Worm (Caenorhabditis elegans) whole organism, L3 larva: ENCODE data around the gene F21D5.7.

ENCODE experiments used
- ZK546.5 ChIP-seq: sonication (generic microtip); optimal IDR thresholded peaks from 2 replicates; lab custom pipeline; 2017; ENCODE audit warnings: missing biosample characterization, missing genetic modification characterization
- ceh-28 ChIP-seq: fragments of 150-350 bp; optimal IDR thresholded peaks from 2 replicates; lab custom pipeline; 2014; ENCODE audit warnings: missing biosample characterization, missing genetic modification reagents, missing genetic modification characterization
- elt-2 ChIP-seq: sonication (generic microtip); optimal IDR thresholded peaks from 2 replicates; lab custom pipeline; 2016; ENCODE audit warnings: missing genetic modification reagents, mild to moderate bottlenecking, missing genetic modification characterization, missing compliant biosample characterization
- jun-1 ChIP-seq: fragments of 150-350 bp; optimal IDR thresholded peaks from 2 replicates; lab custom pipeline; 2014; ENCODE audit warnings: missing biosample characterization, missing genetic modification reagents, missing genetic modification characterization
- mdl-1 ChIP-seq: fragments of 150-350 bp; optimal IDR thresholded peaks from 2 replicates; lab custom pipeline; 2014; ENCODE audit warnings: missing biosample characterization, missing genetic modification characterization
- nhr-11 ChIP-seq: fragments of 150-350 bp; optimal IDR thresholded peaks from 2 replicates; lab custom pipeline; 2014; ENCODE audit warnings: missing biosample characterization, missing genetic modification characterization
- nhr-12 ChIP-seq: fragments of 150-350 bp; optimal IDR thresholded peaks from 2 replicates; lab custom pipeline; 2014; ENCODE audit warnings: missing biosample characterization, missing genetic modification characterization
- nhr-237 ChIP-seq: fragments of 150-350 bp; optimal IDR thresholded peaks from 2 replicates; lab custom pipeline; 2014; ENCODE audit warnings: missing biosample characterization, missing genetic modification characterization
- nhr-28 ChIP-seq: fragments of 150-350 bp; optimal IDR thresholded peaks from 2 replicates; lab custom pipeline; 2014; ENCODE audit warnings: missing biosample characterization, missing genetic modification characterization
- pqm-1 ChIP-seq: fragments of 150-350 bp; optimal IDR thresholded peaks from 2 replicates; lab custom pipeline; 2017; ENCODE audit warnings: missing biosample characterization, missing genetic modification characterization, inconsistent platforms
- skn-1 ChIP-seq: fragments of 150-350 bp; optimal IDR thresholded peaks from 2 replicates; lab custom pipeline; 2014; ENCODE audit warnings: missing biosample characterization, missing genetic modification characterization
- tbx-2 ChIP-seq: sonication (generic microtip); optimal IDR thresholded peaks from 2 replicates; lab custom pipeline; 2016; ENCODE audit warnings: mild to moderate bottlenecking, missing genetic modification characterization, missing compliant biosample characterization
- ztf-4 ChIP-seq: fragments of 150-350 bp; optimal IDR thresholded peaks from 2 replicates; lab custom pipeline; 2014; ENCODE audit warnings: missing biosample characterization, missing genetic modification characterization

DNA sequence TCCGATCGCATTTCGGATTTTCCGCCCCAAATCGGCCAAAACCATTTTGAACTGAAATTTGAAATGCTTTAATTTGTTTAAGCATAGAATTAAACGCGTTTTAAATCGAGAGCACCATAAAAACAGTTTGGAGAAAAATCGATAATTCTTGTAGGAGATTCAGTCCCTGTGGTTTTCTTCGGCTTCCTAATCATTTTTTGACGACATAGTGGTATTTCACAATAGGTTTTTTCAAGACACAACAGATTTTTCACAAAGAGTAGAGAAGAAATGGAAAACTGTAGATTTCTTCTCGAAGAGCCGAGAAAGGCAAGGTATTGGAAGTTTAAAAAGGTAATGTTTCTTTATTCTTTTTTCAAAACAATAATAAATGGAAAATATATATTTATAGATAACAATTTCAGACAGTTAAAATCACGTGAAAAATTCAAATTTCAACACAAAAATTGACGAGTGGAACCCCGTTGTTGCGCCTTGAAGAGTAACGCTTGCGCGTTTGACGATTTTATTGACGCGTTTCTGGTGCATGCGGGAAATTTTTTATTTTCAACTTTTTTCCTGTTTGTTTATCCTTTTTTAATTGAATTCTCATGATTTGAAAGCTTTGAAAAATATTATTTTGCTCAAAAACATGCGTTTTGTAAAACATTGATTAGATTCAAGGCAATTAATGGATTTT, at the start of gene F21D5.7:
- TF ChIP-seq skn-1 (tag; lab: Kevin White, UChicago), result peak; percentile 10
- peak; percentile 59 for TF ChIP-seq pqm-1 (tag; lab: Kevin White, UChicago)
- TF ChIP-seq ceh-28, result peak; percentile 2
- no peak for TF ChIP-seq mdl-1
- no peak for TF ChIP-seq nhr-11 (tag; lab: Kevin White, UChicago)
- no peak for TF ChIP-seq ztf-4 (tag; lab: Kevin White, UChicago)
- no peak for TF ChIP-seq nhr-12 (tag; lab: Kevin White, UChicago)
- no peak for TF ChIP-seq tbx-2
- peak; percentile 32 for TF ChIP-seq jun-1 (tag; lab: Kevin White, UChicago)
- no peak for TF ChIP-seq ZK546.5 (tag; lab: Kevin White, UChicago)
- TF ChIP-seq nhr-28 (tag; lab: Kevin White, UChicago), result no peak
- peak; percentile 73 for TF ChIP-seq elt-2 (tag; lab: Kevin White, UChicago)
- TF ChIP-seq nhr-237 (tag; lab: Kevin White, UChicago), result no peak
